Worm (Caenorhabditis elegans) whole organism, midembryonic: Measurements from ENCODE around the gene C23G10.5.

ENCODE experiments used
- klf-2 ChIP-seq: fragments of 200-800 bp; sonication (Bioruptor generic); conservative IDR thresholded peaks from 2 replicates; pipeline ENCODE4 v1.3.6; 2022; ENCODE audit warnings: missing genetic modification reagents, missing genetic modification characterization, missing compliant biosample characterization
- ref-1 ChIP-seq: fragments of 200-800 bp; sonication (Bioruptor generic); conservative IDR thresholded peaks from 2 replicates; pipeline ENCODE4 v1.3.6; 2022; ENCODE audit warnings: missing genetic modification reagents, missing genetic modification characterization, missing compliant biosample characterization
- tab-1 ChIP-seq: fragments of 200-800 bp; sonication (Bioruptor generic); IDR thresholded peaks from 2 replicates; pipeline ENCODE4 v1.3.6; 2022; ENCODE audit warnings: missing genetic modification characterization, missing compliant biosample characterization
- ztf-23 ChIP-seq: fragments of 200-800 bp; sonication (Bioruptor generic); IDR thresholded peaks from 2 replicates; pipeline ENCODE4 v1.3.6; 2022; ENCODE audit warnings: missing genetic modification reagents, missing genetic modification characterization, missing compliant biosample characterization
- ztf-29 ChIP-seq: fragments of 200-800 bp; sonication (Bioruptor generic); IDR thresholded peaks from 2 replicates; pipeline ENCODE4 v1.3.6; 2022; ENCODE audit warnings: missing genetic modification reagents, missing genetic modification characterization, missing compliant biosample characterization

DNA sequence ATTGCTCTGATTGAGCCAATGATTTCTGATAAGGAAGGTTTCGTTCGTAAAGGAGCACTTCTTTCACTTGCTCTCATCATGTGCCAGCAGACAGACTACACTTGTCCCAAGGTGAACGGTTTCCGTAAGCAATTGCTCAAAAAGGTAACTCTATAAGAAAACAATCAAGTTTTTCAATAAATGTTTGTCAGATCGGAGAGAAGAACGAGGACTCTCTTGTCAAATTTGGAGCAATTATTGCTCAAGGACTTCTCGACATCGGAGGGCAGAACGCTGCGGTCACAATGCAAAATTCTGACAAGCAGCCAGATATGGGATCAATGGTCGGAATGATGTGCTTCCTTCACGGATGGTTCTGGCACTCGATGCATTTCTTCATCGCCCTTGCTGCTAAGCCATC lies 10.4 kb downstream of the C23G10.5 start:
- TF ChIP-seq ref-1 (no peak), tab-1 (GFP tag; lab: Robert Waterston, UW) (no peak), ztf-29 (GFP tag; lab: Robert Waterston, UW) (no peak), klf-2 (GFP tag; lab: Robert Waterston, UW) (no peak), ztf-23 (GFP tag; lab: Robert Waterston, UW) (no peak)
